Fruit fly (Drosophila melanogaster) whole organism, embryonic: ENCODE measurements around the gene corto.

Experiments used
- CG10979 ChIP-seq: fragments of 200-800 bp; sonication (Bioruptor generic); optimal IDR thresholded peaks from 2 replicates; lab custom pipeline; 2018; ENCODE audit warnings: missing biosample characterization, mild to moderate bottlenecking, missing genetic modification characterization, moderate library complexity
- CG31365 ChIP-seq: fragments of 200-800 bp; sonication (Bioruptor generic); optimal IDR thresholded peaks from 2 replicates; lab custom pipeline; 2018; ENCODE audit warnings: missing biosample characterization, mild to moderate bottlenecking, missing genetic modification characterization
- CG7963 ChIP-seq: fragments of 200-800 bp; sonication (Bioruptor generic); IDR thresholded peaks from 3 replicates; pipeline ENCODE4 v1.3.6; 2022; ENCODE audit warnings: missing biosample characterization, missing genetic modification characterization; ENCODE audit not compliant: partially characterized antibody
- E2f2 ChIP-seq: fragments of 200-800 bp; sonication (Bioruptor generic); IDR thresholded peaks from 2 replicates; pipeline ENCODE4 v1.3.6; 2022; ENCODE audit warnings: missing biosample characterization, missing genetic modification characterization
- Meics ChIP-seq: fragments of 200-800 bp; sonication (Bioruptor generic); optimal IDR thresholded peaks from 2 replicates; lab custom pipeline; 2017; ENCODE audit warnings: missing biosample characterization, mild to moderate bottlenecking, missing genetic modification characterization
- Oaz ChIP-seq: fragments of 200-800 bp; sonication (Bioruptor generic); IDR thresholded peaks from 2 replicates; pipeline ENCODE4 v1.3.6; 2022; ENCODE audit warnings: missing biosample characterization, missing genetic modification characterization
- Sry-β ChIP-seq: fragments of 200-800 bp; sonication (Bioruptor generic); optimal IDR thresholded peaks from 2 replicates; lab custom pipeline; 2018; ENCODE audit warnings: missing biosample characterization, mild to moderate bottlenecking, missing genetic modification characterization, moderate library complexity
- dati ChIP-seq: fragments of 200-800 bp; sonication (Bioruptor generic); IDR thresholded peaks from 2 replicates; pipeline ENCODE4 v1.3.6; 2022; ENCODE audit warnings: missing biosample characterization, missing genetic modification characterization
- sug ChIP-seq: fragments of 200-800 bp; optimal IDR thresholded peaks from 2 replicates; lab custom pipeline; 2019; ENCODE audit warnings: missing biosample characterization, mild to moderate bottlenecking, missing genetic modification characterization, moderate library complexity
- ttk ChIP-seq: fragments of 200-800 bp; sonication (Bioruptor generic); IDR thresholded peaks from 2 replicates; pipeline ENCODE4 v2.1.2; 2022; ENCODE audit warnings: missing biosample characterization, missing genetic modification characterization

DNA sequence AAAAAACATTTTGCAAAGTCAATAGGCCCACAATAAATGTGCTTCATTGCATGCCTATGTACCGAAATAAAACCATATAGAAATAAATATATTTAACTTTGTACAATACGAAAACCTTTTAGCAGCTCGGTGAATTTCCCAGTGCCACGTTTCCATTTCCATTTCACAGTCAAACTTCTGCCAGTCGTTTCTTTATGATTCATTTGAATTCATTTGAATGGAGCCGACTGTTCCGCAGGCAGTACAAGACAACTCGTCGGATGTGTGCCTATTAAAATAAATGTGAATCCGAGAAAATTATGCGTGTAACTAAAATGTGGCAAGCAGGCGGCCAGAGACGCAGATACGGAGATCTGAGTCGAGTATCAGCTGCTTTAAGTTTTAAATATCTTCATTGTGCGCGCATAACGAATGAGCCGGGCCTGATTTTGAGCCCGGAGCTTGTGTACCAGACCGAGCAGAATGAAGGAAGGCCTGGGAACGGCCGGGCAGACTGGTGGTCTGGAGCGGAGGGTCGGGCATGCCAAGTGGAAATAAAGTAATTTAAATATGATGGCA, 31.4 kb downstream of the corto start:
- TF ChIP-seq CG31365 (tag; lab: Kevin White, UChicago) (no peak), CG7963 (no peak), dati (GFP tag; lab: Robert Waterston, UW) (no peak), Oaz (no peak), E2f2 (no peak), sug (tag; lab: Kevin White, UChicago) (no peak), CG10979 (no peak), Sry-β (no peak), ttk (GFP tag; lab: Robert Waterston, UW) (no peak), Meics (no peak)
